Worm (Caenorhabditis elegans) whole organism, L2 larva: ENCODE measurements around the gene F34D10.8.

Source experiments
- ama-1 ChIP-seq: fragments of 150-350 bp; optimal IDR thresholded peaks from 2 replicates; lab custom pipeline; 2018; ENCODE audit warnings: inconsistent platforms
- lin-13 ChIP-seq: fragments of 150-350 bp; optimal IDR thresholded peaks from 2 replicates; lab custom pipeline; 2014; ENCODE audit warnings: missing biosample characterization, missing genetic modification reagents, missing genetic modification characterization
- lsy-2 ChIP-seq, 2 experiments: fragments of 150-350 bp in 1 of 2; sonication (generic microtip) in 1 of 2; optimal IDR thresholded peaks; 2 replicates each; lab custom pipeline; 2014 to 2017; ENCODE audit warnings: missing biosample characterization in 2 of 2, missing genetic modification characterization in 2 of 2
- nhr-11 ChIP-seq: fragments of 150-350 bp; optimal IDR thresholded peaks from 2 replicates; lab custom pipeline; 2014; ENCODE audit warnings: missing biosample characterization, missing genetic modification characterization
- nhr-21 ChIP-seq: fragments of 150-350 bp; optimal IDR thresholded peaks from 2 replicates; lab custom pipeline; 2014; ENCODE audit warnings: missing biosample characterization, missing genetic modification characterization
- skn-1 ChIP-seq: sonication (generic microtip); optimal IDR thresholded peaks from 2 replicates; lab custom pipeline; 2017; ENCODE audit warnings: missing biosample characterization, missing genetic modification characterization
- sma-3 ChIP-seq: sonication (generic microtip); optimal IDR thresholded peaks from 2 replicates; lab custom pipeline; 2016; ENCODE audit warnings: missing genetic modification reagents, missing genetic modification characterization, missing compliant biosample characterization
- snpc-4 ChIP-seq: fragments of 150-350 bp; optimal IDR thresholded peaks from 2 replicates; lab custom pipeline; 2014; ENCODE audit warnings: missing biosample characterization, missing genetic modification characterization
- zag-1 ChIP-seq: fragments of 150-350 bp; optimal IDR thresholded peaks from 2 replicates; lab custom pipeline; 2014; ENCODE audit warnings: missing biosample characterization, missing genetic modification characterization

DNA sequence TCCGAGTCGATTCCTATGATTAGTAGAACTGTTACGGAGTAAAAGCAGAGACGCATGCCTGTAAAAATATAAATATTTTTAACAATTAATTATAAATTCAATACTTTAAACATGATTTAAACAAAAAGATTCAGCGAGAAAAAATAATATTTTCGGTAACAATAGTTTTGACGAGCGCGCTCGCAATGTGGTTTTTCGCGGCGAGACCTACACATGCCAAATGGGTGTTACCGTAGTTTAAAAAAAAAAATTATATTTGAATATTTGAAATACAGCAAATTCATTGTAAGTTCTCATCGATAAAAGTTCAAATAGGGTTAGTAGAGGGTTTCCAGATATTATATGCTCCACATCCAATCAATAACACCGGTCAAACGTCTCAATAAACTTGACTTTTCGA lies 4.1 kb upstream of the F34D10.8 start, which contains the start of gene gldi-5:
- TF ChIP-seq skn-1 (tag; lab: Kevin White, UChicago) (no peak), nhr-21 (tag; lab: Kevin White, UChicago) (no peak), nhr-11 (no peak), lin-13 (GFP tag; lab: Kevin White, UChicago) (no peak), lsy-2 (tag; optimal IDR thresholded peaks at IDR 0.05; lab: Kevin White, UChicago) (no peak), ama-1 (lab: Kevin White, UChicago) (no peak), zag-1 (tag; lab: Kevin White, UChicago) (no peak), sma-3 (no peak), snpc-4 (no peak)
